Fruit fly (Drosophila melanogaster) whole organism, adult: ENCODE measurements around the gene Nup93-2.

Source experiments
- CG5204 ChIP-seq: fragments of 200-800 bp; sonication (Bioruptor generic); optimal IDR thresholded peaks from 2 replicates; lab custom pipeline; 2016; ENCODE audit warnings: missing biosample characterization, missing genetic modification characterization
- Clk ChIP-seq: fragments of 200-800 bp; sonication (Bioruptor generic); optimal IDR thresholded peaks from 2 replicates; lab custom pipeline; 2017; ENCODE audit warnings: missing biosample characterization, missing genetic modification characterization
- kay ChIP-seq: fragments of 200-800 bp; sonication (Bioruptor generic); peaks from one replicate; lab custom pipeline; 2016; ENCODE audit warnings: missing biosample characterization, missing genetic modification characterization, borderline replicate concordance
- toe ChIP-seq: fragments of 200-800 bp; sonication (Bioruptor generic); optimal IDR thresholded peaks from 2 replicates; lab custom pipeline; 2016; ENCODE audit warnings: missing biosample characterization, missing genetic modification characterization

dm6 chr3R:14864819-14865218 is 33.4 kb downstream of the Nup93-2 start:
- no peak for TF ChIP-seq CG5204
- no peak for TF ChIP-seq kay (GFP tag; lab: Kevin White, UChicago)
- no peak for TF ChIP-seq Clk (GFP tag; lab: Kevin White, UChicago)
- TF ChIP-seq toe, result no peak
